Worm (Caenorhabditis elegans) whole organism, young adult: ENCODE results near the gene elmd-1.

ENCODE experiments used
- B0336.3 ChIP-seq: fragments of 200-800 bp; sonication (Bioruptor generic); IDR thresholded peaks from 2 replicates; pipeline ENCODE4 v1.3.6; 2022; ENCODE audit warnings: missing genetic modification characterization, missing compliant biosample characterization
- D2030.7 ChIP-seq: fragments of 200-800 bp; sonication (Bioruptor generic); IDR thresholded peaks from 2 replicates; pipeline ENCODE4 v1.3.6; 2022; ENCODE audit warnings: missing genetic modification reagents, missing genetic modification characterization, missing compliant biosample characterization
- F22D6.2 ChIP-seq: sonication (generic microtip); optimal IDR thresholded peaks from 2 replicates; lab custom pipeline; 2016; ENCODE audit warnings: mild to moderate bottlenecking, missing genetic modification characterization, missing compliant biosample characterization
- F23B12.7 ChIP-seq: sonication (generic microtip); optimal IDR thresholded peaks from 2 replicates; lab custom pipeline; 2017; ENCODE audit warnings: missing genetic modification characterization, mild to moderate bottlenecking, missing compliant biosample characterization, antibody characterized with exemption, moderate library complexity; ENCODE audit not compliant: insufficient read depth
- F39B2.1 ChIP-seq: fragments of 200-800 bp; sonication (Bioruptor generic); IDR thresholded peaks from 2 replicates; pipeline ENCODE4 v1.3.6; 2022; ENCODE audit warnings: missing genetic modification reagents, missing genetic modification characterization, missing compliant biosample characterization
- F52B5.7 ChIP-seq: sonication (generic microtip); optimal IDR thresholded peaks from 2 replicates; lab custom pipeline; 2016; ENCODE audit warnings: mild to moderate bottlenecking, missing genetic modification characterization, missing compliant biosample characterization
- F55B11.4 ChIP-seq: sonication (generic microtip); optimal IDR thresholded peaks from 2 replicates; lab custom pipeline; 2016; ENCODE audit warnings: missing compliant biosample characterization, missing genetic modification characterization, borderline replicate concordance; ENCODE audit not compliant: insufficient read depth
- F57A8.1 ChIP-seq: fragments of 200-800 bp; sonication (Bioruptor generic); optimal IDR thresholded peaks from 2 replicates; lab custom pipeline; 2018; ENCODE audit warnings: mild to moderate bottlenecking, missing genetic modification characterization, moderate library complexity, missing compliant biosample characterization
- F57C9.4 ChIP-seq: sonication (generic microtip); optimal IDR thresholded peaks from 2 replicates; lab custom pipeline; 2017; ENCODE audit warnings: mild to moderate bottlenecking, missing genetic modification characterization, missing compliant biosample characterization
- Y53F4B.3 ChIP-seq: fragments of 200-800 bp; sonication (Bioruptor generic); IDR thresholded peaks from 2 replicates; pipeline ENCODE4 v1.3.6; 2022; ENCODE audit warnings: missing genetic modification reagents, missing genetic modification characterization, missing compliant biosample characterization
- Y53G8AR.9 ChIP-seq: fragments of 200-800 bp; sonication (Bioruptor generic); conservative IDR thresholded peaks from 2 replicates; pipeline ENCODE4 v1.3.6; 2022; ENCODE audit warnings: missing genetic modification reagents, missing genetic modification characterization, missing compliant biosample characterization
- Y56A3A.18 ChIP-seq: fragments of 200-800 bp; sonication (Bioruptor generic); IDR thresholded peaks from 2 replicates; pipeline ENCODE4 v1.3.6; 2022; ENCODE audit warnings: missing genetic modification reagents, missing genetic modification characterization, missing compliant biosample characterization
- Y67H2A.10 ChIP-seq: fragments of 200-800 bp; sonication (Bioruptor generic); conservative IDR thresholded peaks from 2 replicates; pipeline ENCODE4 v1.3.6; 2022; ENCODE audit warnings: missing genetic modification reagents, missing genetic modification characterization, missing compliant biosample characterization
- ZK185.1 ChIP-seq: sonication (generic microtip); optimal IDR thresholded peaks from 2 replicates; lab custom pipeline; 2016; ENCODE audit warnings: mild to moderate bottlenecking, missing genetic modification characterization, missing compliant biosample characterization; ENCODE audit not compliant: poor library complexity, severe bottlenecking
- attf-3 ChIP-seq: fragments of 200-800 bp; sonication (Bioruptor generic); conservative IDR thresholded peaks from 2 replicates; pipeline ENCODE4 v1.3.6; 2022; ENCODE audit warnings: missing genetic modification reagents, missing genetic modification characterization, missing compliant biosample characterization
- ccch-3 ChIP-seq: fragments of 200-800 bp; sonication (Bioruptor generic); optimal IDR thresholded peaks from 2 replicates; lab custom pipeline; 2018; ENCODE audit warnings: mild to moderate bottlenecking, missing genetic modification characterization, missing compliant biosample characterization
- cebp-1 ChIP-seq, 2 experiments: fragments of 200-800 bp in 1 of 2; sonication (Bioruptor generic) in 1 of 2; sonication (generic microtip) in 1 of 2; IDR thresholded peaks in 1 of 2; optimal IDR thresholded peaks in 1 of 2; 2 replicates each; pipeline versions ENCODE4 v1.3.6 to Lab custom; 2017 to 2022; ENCODE audit warnings: missing compliant biosample characterization in 2 of 2, missing genetic modification characterization in 2 of 2, mild to moderate bottlenecking in 1 of 2, missing genetic modification reagents in 1 of 2, moderate library complexity in 1 of 2
- ceh-58 ChIP-seq: fragments of 200-800 bp; sonication (Bioruptor generic); IDR thresholded peaks from 2 replicates; pipeline ENCODE4 v1.3.6; 2022; ENCODE audit warnings: missing genetic modification characterization, missing compliant biosample characterization
- die-1 ChIP-seq: sonication (generic microtip); optimal IDR thresholded peaks from 2 replicates; lab custom pipeline; 2016; ENCODE audit warnings: missing genotype, mild to moderate bottlenecking, missing genetic modification characterization, missing compliant biosample characterization
- dpff-1 ChIP-seq: sonication (generic microtip); optimal IDR thresholded peaks from 2 replicates; lab custom pipeline; 2017; ENCODE audit warnings: mild to moderate bottlenecking, missing genetic modification characterization, missing compliant biosample characterization
- ekl-4 ChIP-seq: fragments of 200-800 bp; sonication (Bioruptor generic); IDR thresholded peaks from 2 replicates; pipeline ENCODE4 v1.3.6; 2022; ENCODE audit warnings: missing genetic modification reagents, missing genetic modification characterization, missing compliant biosample characterization
- ets-4 ChIP-seq: fragments of 200-800 bp; sonication (Bioruptor generic); optimal IDR thresholded peaks from 2 replicates; lab custom pipeline; 2018; ENCODE audit warnings: mild to moderate bottlenecking, missing genetic modification characterization, missing compliant biosample characterization
- gei-17 ChIP-seq: fragments of 200-800 bp; sonication (Bioruptor generic); optimal IDR thresholded peaks from 2 replicates; lab custom pipeline; 2018; ENCODE audit warnings: mild to moderate bottlenecking, missing genetic modification characterization, missing compliant biosample characterization
- hlh-12 ChIP-seq: sonication (generic microtip); optimal IDR thresholded peaks from 2 replicates; lab custom pipeline; 2016; ENCODE audit warnings: missing genetic modification characterization, missing compliant biosample characterization
- hlh-26 ChIP-seq: fragments of 200-800 bp; sonication (Bioruptor generic); conservative IDR thresholded peaks from 2 replicates; pipeline ENCODE4 v1.3.6; 2022; ENCODE audit warnings: missing genetic modification reagents, missing genetic modification characterization, missing compliant biosample characterization
- hmg-20 ChIP-seq: fragments of 200-800 bp; sonication (Bioruptor generic); IDR thresholded peaks from 2 replicates; pipeline ENCODE4 v1.3.6; 2022; ENCODE audit warnings: missing genetic modification reagents, missing genetic modification characterization, missing compliant biosample characterization
- hsf-1 ChIP-seq: fragments of 200-800 bp; sonication (Bioruptor generic); IDR thresholded peaks from 2 replicates; pipeline ENCODE4 v1.3.6; 2022; ENCODE audit warnings: missing genetic modification reagents, missing genetic modification characterization, missing compliant biosample characterization
- let-526 ChIP-seq: fragments of 200-800 bp; sonication (Bioruptor generic); IDR thresholded peaks from 2 replicates; pipeline ENCODE4 v1.3.6; 2022; ENCODE audit warnings: missing genetic modification reagents, missing genetic modification characterization, missing compliant biosample characterization
- let-607 ChIP-seq, 2 experiments: fragments of 200-800 bp in 1 of 2; sonication (Bioruptor generic) in 1 of 2; sonication (generic microtip) in 1 of 2; optimal IDR thresholded peaks; 2 replicates each; lab custom pipeline; 2016 to 2018; ENCODE audit warnings: mild to moderate bottlenecking in 2 of 2, missing compliant biosample characterization in 2 of 2, missing genetic modification characterization in 2 of 2, moderate library complexity in 2 of 2, missing genotype in 1 of 2
- lin-54 ChIP-seq: fragments of 200-800 bp; sonication (Bioruptor generic); optimal IDR thresholded peaks from 2 replicates; lab custom pipeline; 2018; ENCODE audit warnings: mild to moderate bottlenecking, missing genetic modification characterization, missing compliant biosample characterization
- lir-1 ChIP-seq: fragments of 200-800 bp; sonication (Bioruptor generic); conservative IDR thresholded peaks from 2 replicates; pipeline ENCODE4 v1.3.6; 2022; ENCODE audit warnings: missing genetic modification reagents, missing genetic modification characterization, missing compliant biosample characterization
- lsy-27 ChIP-seq: sonication (generic microtip); optimal IDR thresholded peaks from 2 replicates; lab custom pipeline; 2017; ENCODE audit warnings: missing genetic modification characterization, mild to moderate bottlenecking, missing compliant biosample characterization, antibody characterized with exemption, missing genotype, borderline replicate concordance; ENCODE audit not compliant: insufficient read depth
- madf-8 ChIP-seq: fragments of 200-800 bp; sonication (Bioruptor generic); conservative IDR thresholded peaks from 2 replicates; pipeline ENCODE4 v1.3.6; 2022; ENCODE audit warnings: missing genetic modification reagents, missing genetic modification characterization, missing compliant biosample characterization
- mel-28 ChIP-seq: sonication (generic microtip); optimal IDR thresholded peaks from 2 replicates; lab custom pipeline; 2016; ENCODE audit warnings: borderline replicate concordance, mild to moderate bottlenecking, missing genetic modification characterization, missing compliant biosample characterization
- mes-4 ChIP-seq: sonication (generic microtip); optimal IDR thresholded peaks from 2 replicates; lab custom pipeline; 2016; ENCODE audit warnings: missing genotype, missing genetic modification characterization, missing compliant biosample characterization
- mxl-1 ChIP-seq: sonication (generic microtip); optimal IDR thresholded peaks from 2 replicates; lab custom pipeline; 2016; ENCODE audit warnings: missing genetic modification characterization, missing compliant biosample characterization
- nhr-80 ChIP-seq: sonication (generic microtip); optimal IDR thresholded peaks from 2 replicates; lab custom pipeline; 2016; ENCODE audit warnings: missing genetic modification characterization, missing compliant biosample characterization
- sea-2 ChIP-seq: fragments of 200-800 bp; sonication (Bioruptor generic); IDR thresholded peaks from 2 replicates; pipeline ENCODE4 v1.3.6; 2022; ENCODE audit warnings: missing genetic modification characterization, missing compliant biosample characterization
- snpc-1.1 ChIP-seq: sonication (generic microtip); optimal IDR thresholded peaks from 2 replicates; lab custom pipeline; 2017; ENCODE audit warnings: missing genetic modification characterization, mild to moderate bottlenecking, missing compliant biosample characterization, antibody characterized with exemption, moderate library complexity, missing genotype, missing genetic modification reagents; ENCODE audit not compliant: insufficient read depth
- snpc-1.3 ChIP-seq: sonication (generic microtip); optimal IDR thresholded peaks from 2 replicates; lab custom pipeline; 2017; ENCODE audit warnings: missing genetic modification characterization, mild to moderate bottlenecking, missing compliant biosample characterization, antibody characterized with exemption, moderate library complexity, missing genotype, missing genetic modification reagents; ENCODE audit not compliant: insufficient read depth
- tbp1 ChIP-seq: fragments of 200-800 bp; sonication (Bioruptor generic); optimal IDR thresholded peaks from 2 replicates; lab custom pipeline; 2018; ENCODE audit warnings: mild to moderate bottlenecking, missing genetic modification characterization, missing compliant biosample characterization
- unc-62 ChIP-seq: fragments of 150-350 bp; optimal IDR thresholded peaks from 2 replicates; lab custom pipeline; 2014; ENCODE audit warnings: missing biosample characterization, missing genetic modification reagents, missing genetic modification characterization
- xnd-1 ChIP-seq: sonication (generic microtip); optimal IDR thresholded peaks from 2 replicates; lab custom pipeline; 2016; ENCODE audit warnings: missing genotype, missing genetic modification reagents, missing genetic modification characterization, missing compliant biosample characterization
- ztf-28 ChIP-seq: fragments of 200-800 bp; sonication (Bioruptor generic); IDR thresholded peaks from 2 replicates; pipeline ENCODE4 v1.3.6; 2022; ENCODE audit warnings: missing genetic modification reagents, missing genetic modification characterization, missing compliant biosample characterization
- ztf-6 ChIP-seq: fragments of 200-800 bp; sonication (Bioruptor generic); IDR thresholded peaks from 2 replicates; pipeline ENCODE4 v1.3.6; 2022; ENCODE audit warnings: missing genetic modification reagents, missing genetic modification characterization, missing compliant biosample characterization

Gene elmd-1

DNA sequence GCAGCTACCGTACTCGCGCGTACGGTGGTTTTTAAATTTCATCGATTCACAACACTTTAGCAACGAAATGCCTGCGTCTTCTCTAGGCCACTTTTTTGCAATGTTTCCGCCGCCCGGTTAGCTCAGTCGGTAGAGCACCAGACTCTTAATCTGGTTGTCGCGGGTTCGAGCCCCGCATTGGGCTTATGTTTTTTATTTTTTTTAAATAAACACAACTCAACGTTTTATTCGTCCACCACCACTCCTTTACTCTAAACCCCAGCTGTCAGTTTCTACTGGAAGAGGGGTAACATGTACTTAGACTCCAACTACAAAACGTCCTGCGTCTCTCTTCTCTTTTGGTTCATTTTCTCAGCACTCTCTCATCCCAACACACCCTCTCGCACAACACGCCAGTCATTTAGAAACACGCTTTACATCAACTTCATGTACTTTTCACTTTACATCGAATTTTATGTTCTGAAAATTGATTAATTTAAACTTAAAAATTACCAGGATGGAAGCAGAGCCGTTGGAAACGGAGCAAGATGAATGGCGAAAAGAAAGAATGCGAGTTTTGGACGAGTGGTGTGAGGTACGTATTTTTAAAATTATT, at the start of gene elmd-1, which contains the start of gene hecw-1 (continued):
- no peak for TF ChIP-seq F23B12.7
- no peak for TF ChIP-seq ceh-58 (GFP tag; lab: Robert Waterston, UW)
- no peak for TF ChIP-seq dpff-1 (tag; lab: Kevin White, UChicago)
- TF ChIP-seq madf-8 (GFP tag; lab: Robert Waterston, UW), result peak; percentile 54
- TF ChIP-seq ztf-28 (GFP tag; lab: Robert Waterston, UW), result no peak
- TF ChIP-seq nhr-80, result peak; percentile 86
- no peak for TF ChIP-seq hlh-12 (tag; lab: Kevin White, UChicago)
- peak; percentile 50; the same call in 1 of the 2 replicates for TF ChIP-seq B0336.3 (GFP tag; lab: Robert Waterston, UW)
- TF ChIP-seq sea-2, result no peak
- peak; percentile 63 for TF ChIP-seq lin-54 (GFP tag; lab: Kevin White, UChicago)
- no peak for TF ChIP-seq let-526
- TF ChIP-seq die-1 (tag; lab: Kevin White, UChicago), result peak; percentile 46
- TF ChIP-seq mel-28 (tag; lab: Kevin White, UChicago), result no peak
- TF ChIP-seq F22D6.2 (tag; lab: Kevin White, UChicago), result no peak
- no peak for TF ChIP-seq unc-62
- no peak for TF ChIP-seq mes-4 (tag; lab: Kevin White, UChicago)
- peak; percentile 19 to 55 for TF ChIP-seq let-607 (tag; optimal IDR thresholded peaks at IDR 0.05; lab: Kevin White, UChicago)
- 0 out of 2 replicates have a peak, but pooled peaks have one; percentile 51 for TF ChIP-seq ekl-4 (GFP tag; lab: Robert Waterston, UW)
- TF ChIP-seq lir-1 (GFP tag; lab: Robert Waterston, UW), result no peak
- TF ChIP-seq gei-17, result no peak
- no peak for TF ChIP-seq mxl-1 (tag; lab: Kevin White, UChicago)
- TF ChIP-seq F55B11.4, result no peak
- peak; percentile 64 for TF ChIP-seq snpc-1.1 (tag; lab: Kevin White, UChicago)
- no peak for TF ChIP-seq F57C9.4 (tag; lab: Kevin White, UChicago)
- TF ChIP-seq ZK185.1 (tag; lab: Kevin White, UChicago), result no peak
- no peak for TF ChIP-seq attf-3 (GFP tag; lab: Robert Waterston, UW)
- TF ChIP-seq Y56A3A.18 (GFP tag; lab: Robert Waterston, UW), result no peak
- TF ChIP-seq F52B5.7, result peak; percentile 3
- 0 out of 2 replicates have a peak, but pooled peaks have one; percentile 16 for TF ChIP-seq Y67H2A.10 (GFP tag; lab: Robert Waterston, UW)
- TF ChIP-seq ccch-3, result no peak
- peak; percentile 43; the same call in 1 of the 2 replicates for TF ChIP-seq ztf-6 (GFP tag; lab: Robert Waterston, UW)
- TF ChIP-seq Y53G8AR.9 (GFP tag; lab: Robert Waterston, UW), result 0 out of 2 replicates have a peak, but pooled peaks have one; percentile 20
- TF ChIP-seq cebp-1 (GFP tag; IDR thresholded peaks at IDR 0.05; lab: Robert Waterston, UW), result 0 out of 2 replicates have a peak, but pooled peaks have one; percentile 17
- TF ChIP-seq cebp-1 (tag; optimal IDR thresholded peaks at IDR 0.05; lab: Kevin White, UChicago), result peak; percentile 56
- 0 out of 2 replicates have a peak, but pooled peaks have one; percentile 35 for TF ChIP-seq hsf-1 (GFP tag; lab: Robert Waterston, UW)
- peak; percentile 77 for TF ChIP-seq D2030.7 (GFP tag; lab: Robert Waterston, UW)
- no peak for TF ChIP-seq hmg-20 (GFP tag; lab: Robert Waterston, UW)
- peak; percentile 36 for TF ChIP-seq xnd-1 (tag; lab: Kevin White, UChicago)
- no peak for TF ChIP-seq ets-4 (GFP tag; lab: Kevin White, UChicago)
- no peak for TF ChIP-seq Y53F4B.3 (GFP tag; lab: Robert Waterston, UW)
- TF ChIP-seq snpc-1.3 (tag; lab: Kevin White, UChicago), result no peak
- TF ChIP-seq tbp1 (GFP tag; lab: Kevin White, UChicago), result peak; percentile 97
- TF ChIP-seq F57A8.1, result no peak
- no peak for TF ChIP-seq lsy-27 (tag; lab: Kevin White, UChicago)
- TF ChIP-seq hlh-26, result no peak
- TF ChIP-seq F39B2.1 (GFP tag; lab: Robert Waterston, UW), result no peak
